Worm (Caenorhabditis elegans) whole organism, L4 larva: ENCODE data around the gene meg-1.
A peak's percentile ranks its signal among the peaks of the same experiment; 100 is the strongest.

Source experiments
- F10B5.3 ChIP-seq: sonication (generic microtip); optimal IDR thresholded peaks from 2 replicates; lab custom pipeline; 2016; ENCODE audit warnings: mild to moderate bottlenecking, missing genetic modification characterization, missing compliant biosample characterization
- F44E2.7 ChIP-seq: fragments of 200-800 bp; sonication (Bioruptor generic); IDR thresholded peaks from 2 replicates; pipeline ENCODE4 v2.1.2; 2022; ENCODE audit warnings: missing genetic modification characterization, missing compliant biosample characterization
- F49E8.2 ChIP-seq: sonication (generic microtip); optimal IDR thresholded peaks from 2 replicates; lab custom pipeline; 2016; ENCODE audit warnings: missing compliant biosample characterization, mild to moderate bottlenecking, missing genetic modification characterization, borderline replicate concordance
- Y5F2A.4 ChIP-seq: fragments of 200-800 bp; sonication (Bioruptor generic); optimal IDR thresholded peaks from 2 replicates; lab custom pipeline; 2018; ENCODE audit warnings: mild to moderate bottlenecking, missing genetic modification characterization, missing compliant biosample characterization
- Y75B8A.6 ChIP-seq: fragments of 200-800 bp; sonication (Bioruptor generic); IDR thresholded peaks from 2 replicates; pipeline ENCODE4 v1.3.6; 2022; ENCODE audit warnings: missing genetic modification reagents, missing genetic modification characterization, missing compliant biosample characterization
- aha-1 ChIP-seq: fragments of 150-350 bp; peaks from one replicate; lab custom pipeline; 2014; ENCODE audit warnings: missing biosample characterization, missing genetic modification characterization
- aly-2 ChIP-seq: sonication (generic microtip); optimal IDR thresholded peaks from 2 replicates; lab custom pipeline; 2018; ENCODE audit warnings: missing biosample characterization, missing genetic modification characterization
- attf-4 ChIP-seq: sonication (generic microtip); optimal IDR thresholded peaks from 3 replicates; lab custom pipeline; 2017; ENCODE audit warnings: missing biosample characterization, missing genetic modification characterization
- ceh-44 ChIP-seq: fragments of 200-800 bp; sonication (Bioruptor generic); IDR thresholded peaks from 2 replicates; pipeline ENCODE4 v1.3.6; 2022; ENCODE audit warnings: missing genetic modification reagents, missing genetic modification characterization, missing compliant biosample characterization
- ces-1 ChIP-seq: fragments of 150-350 bp; sonication (generic microtip); optimal IDR thresholded peaks from 4 replicates; lab custom pipeline; 2014; ENCODE audit warnings: missing biosample characterization, missing genetic modification reagents, missing genetic modification characterization
- cey-2 ChIP-seq: sonication (generic microtip); optimal IDR thresholded peaks from 3 replicates; lab custom pipeline; 2017; ENCODE audit warnings: missing genetic modification characterization, mild to moderate bottlenecking, missing compliant biosample characterization, antibody characterized with exemption, borderline replicate concordance; ENCODE audit not compliant: insufficient read depth
- daf-12 ChIP-seq: fragments of 150-350 bp; optimal IDR thresholded peaks from 2 replicates; lab custom pipeline; 2014; ENCODE audit warnings: missing biosample characterization, missing genetic modification reagents, missing genetic modification characterization
- daf-16 ChIP-seq, 3 experiments: sonication (generic microtip); optimal IDR thresholded peaks; 2 replicates each; lab custom pipeline; 2016 to 2017; ENCODE audit warnings: missing genetic modification characterization in 3 of 3, missing genetic modification reagents in 3 of 3, mild to moderate bottlenecking in 2 of 3, missing compliant biosample characterization in 2 of 3, missing biosample characterization in 1 of 3, moderate library complexity in 1 of 3
- daf-8 ChIP-seq: fragments of 200-800 bp; sonication (Bioruptor generic); IDR thresholded peaks from 2 replicates; pipeline ENCODE4 v1.3.6; 2022; ENCODE audit warnings: missing genetic modification characterization, missing compliant biosample characterization
- dmd-6 ChIP-seq: fragments of 200-800 bp; sonication (Bioruptor generic); IDR thresholded peaks from 2 replicates; pipeline ENCODE4 v1.3.6; 2022; ENCODE audit warnings: missing genetic modification reagents, missing genetic modification characterization, missing compliant biosample characterization
- dpl-1 ChIP-seq: fragments of 150-350 bp; optimal IDR thresholded peaks from 2 replicates; lab custom pipeline; 2014; ENCODE audit warnings: missing biosample characterization, missing genetic modification reagents, missing genetic modification characterization
- dve-1 ChIP-seq: sonication (generic microtip); optimal IDR thresholded peaks from 2 replicates; lab custom pipeline; 2017; ENCODE audit warnings: antibody characterized with exemption, mild to moderate bottlenecking, missing genetic modification characterization, missing compliant biosample characterization; ENCODE audit not compliant: insufficient read depth
- egl-27 ChIP-seq: sonication (generic microtip); optimal IDR thresholded peaks from 3 replicates; lab custom pipeline; 2017; ENCODE audit warnings: missing biosample characterization, missing genetic modification reagents, missing genetic modification characterization
- gei-8 ChIP-seq: fragments of 200-800 bp; sonication (Bioruptor generic); optimal IDR thresholded peaks from 2 replicates; lab custom pipeline; 2018; ENCODE audit warnings: mild to moderate bottlenecking, missing genetic modification characterization, missing compliant biosample characterization
- hlh-30 ChIP-seq: sonication (generic microtip); optimal IDR thresholded peaks from 2 replicates; lab custom pipeline; 2017; ENCODE audit warnings: antibody characterized with exemption, mild to moderate bottlenecking, missing genetic modification characterization, missing compliant biosample characterization; ENCODE audit not compliant: insufficient read depth
- jun-1 ChIP-seq: fragments of 150-350 bp; optimal IDR thresholded peaks from 2 replicates; lab custom pipeline; 2014; ENCODE audit warnings: missing biosample characterization, missing genetic modification reagents, missing genetic modification characterization
- lin-15B ChIP-seq: fragments of 150-350 bp; sonication (generic microtip); optimal IDR thresholded peaks from 3 replicates; lab custom pipeline; 2014; ENCODE audit warnings: missing biosample characterization, missing genetic modification characterization
- madf-9 ChIP-seq: fragments of 200-800 bp; sonication (Bioruptor generic); conservative IDR thresholded peaks from 2 replicates; pipeline ENCODE4 v1.3.6; 2022; ENCODE audit warnings: missing genetic modification reagents, missing genetic modification characterization, missing compliant biosample characterization
- mdt-29 ChIP-seq: fragments of 200-800 bp; sonication (Bioruptor generic); IDR thresholded peaks from 2 replicates; pipeline ENCODE4 v1.3.6; 2022; ENCODE audit warnings: missing genetic modification reagents, missing genetic modification characterization, missing compliant biosample characterization
- mep-1 ChIP-seq: fragments of 150-350 bp; sonication (generic microtip); optimal IDR thresholded peaks from 3 replicates; lab custom pipeline; 2014; ENCODE audit warnings: missing biosample characterization, missing genetic modification characterization
- nhr-102 ChIP-seq: sonication (generic microtip); optimal IDR thresholded peaks from 2 replicates; lab custom pipeline; 2016; ENCODE audit warnings: mild to moderate bottlenecking, missing genetic modification characterization, moderate library complexity, missing compliant biosample characterization
- nhr-28 ChIP-seq: fragments of 150-350 bp; optimal IDR thresholded peaks from 2 replicates; lab custom pipeline; 2014; ENCODE audit warnings: missing biosample characterization, missing genetic modification characterization
- nhr-41 ChIP-seq: fragments of 200-800 bp; sonication (Bioruptor generic); IDR thresholded peaks from 2 replicates; pipeline ENCODE4 v1.3.6; 2022; ENCODE audit warnings: missing genetic modification reagents, missing genetic modification characterization, missing compliant biosample characterization
- nhr-42 ChIP-seq: fragments of 200-800 bp; sonication (Bioruptor generic); IDR thresholded peaks from 2 replicates; pipeline ENCODE4 v1.3.6; 2022; ENCODE audit warnings: missing genetic modification characterization, missing compliant biosample characterization
- nhr-48 ChIP-seq: sonication (generic microtip); optimal IDR thresholded peaks from 2 replicates; lab custom pipeline; 2016; ENCODE audit warnings: mild to moderate bottlenecking, missing genetic modification characterization, missing compliant biosample characterization
- nhr-77 ChIP-seq: fragments of 150-350 bp; optimal IDR thresholded peaks from 2 replicates; lab custom pipeline; 2014; ENCODE audit warnings: missing biosample characterization, missing genetic modification characterization
- php-3 ChIP-seq: fragments of 200-800 bp; sonication (Bioruptor generic); IDR thresholded peaks from 2 replicates; pipeline ENCODE4 v1.3.6; 2022; ENCODE audit warnings: missing genetic modification reagents, missing genetic modification characterization, missing compliant biosample characterization
- pqm-1 ChIP-seq: sonication (generic microtip); optimal IDR thresholded peaks from 2 replicates; lab custom pipeline; 2017; ENCODE audit warnings: missing biosample characterization, missing genetic modification characterization
- snpc-1.2 ChIP-seq: fragments of 200-800 bp; sonication (Bioruptor generic); IDR thresholded peaks from 2 replicates; pipeline ENCODE4 v1.3.6; 2022; ENCODE audit warnings: missing genetic modification reagents, missing genetic modification characterization, missing compliant biosample characterization
- spr-1 ChIP-seq: sonication (generic microtip); optimal IDR thresholded peaks from 2 replicates; lab custom pipeline; 2016; ENCODE audit warnings: mild to moderate bottlenecking, missing genetic modification characterization, missing compliant biosample characterization
- tag-97 ChIP-seq: fragments of 200-800 bp; sonication (Bioruptor generic); IDR thresholded peaks from 2 replicates; pipeline ENCODE4 v1.3.6; 2022; ENCODE audit warnings: missing genetic modification characterization, missing compliant biosample characterization
- tra-1 ChIP-seq: fragments of 200-800 bp; sonication (Bioruptor generic); IDR thresholded peaks from 2 replicates; pipeline ENCODE4 v1.3.6; 2022; ENCODE audit warnings: missing genetic modification reagents, missing genetic modification characterization, missing compliant biosample characterization
- unc-39 ChIP-seq: sonication (generic microtip); optimal IDR thresholded peaks from 2 replicates; lab custom pipeline; 2017; ENCODE audit warnings: missing biosample characterization, missing genetic modification characterization
- vab-7 ChIP-seq: fragments of 200-800 bp; sonication (Bioruptor generic); IDR thresholded peaks from 2 replicates; pipeline ENCODE4 v1.3.6; 2022; ENCODE audit warnings: missing genetic modification reagents, missing genetic modification characterization, missing compliant biosample characterization
- zag-1 ChIP-seq: fragments of 150-350 bp; optimal IDR thresholded peaks from 2 replicates; lab custom pipeline; 2014; ENCODE audit warnings: missing biosample characterization, missing genetic modification characterization
- zip-2 ChIP-seq: fragments of 150-350 bp; optimal IDR thresholded peaks from 2 replicates; lab custom pipeline; 2014; ENCODE audit warnings: missing biosample characterization, missing genetic modification characterization
- ztf-11 ChIP-seq: fragments of 150-350 bp; optimal IDR thresholded peaks from 2 replicates; lab custom pipeline; 2014; ENCODE audit warnings: missing biosample characterization, missing genetic modification characterization

meg-1 gene

ce11 chrX:13963203-13963602 lies 33.8 kb upstream of the meg-1 start, which contains the start of gene F48F7.3:
TSS of gene F48F7.3 (plus strand) at chrX:13963503.
- TF ChIP-seq mdt-29 (no peak), lin-15B (tag; lab: Kevin White, UChicago) (no peak), vab-7 (GFP tag; lab: Robert Waterston, UW) (no peak), aly-2 (tag; lab: Kevin White, UChicago) (no peak), jun-1 (no peak), zip-2 (no peak), dpl-1 (GFP tag; lab: Kevin White, UChicago) (no peak), nhr-77 (no peak), spr-1 (tag; lab: Kevin White, UChicago) (no peak), pqm-1 (tag; lab: Kevin White, UChicago) (no peak), tra-1 (GFP tag; lab: Robert Waterston, UW) (no peak), nhr-41 (GFP tag; lab: Robert Waterston, UW) (no peak), egl-27 (no peak), madf-9 (GFP tag; lab: Robert Waterston, UW) (no peak)
- TF ChIP-seq, all 104 proteins: peak for 0

- no peak for TF ChIP-seq daf-12 (tag; lab: Kevin White, UChicago)
- no peak for TF ChIP-seq ces-1
- no peak for TF ChIP-seq zag-1 (tag; lab: Kevin White, UChicago)
- TF ChIP-seq nhr-48 (tag; lab: Kevin White, UChicago): no peak
- no peak for TF ChIP-seq egl-27
- no peak for TF ChIP-seq daf-8 (GFP tag; lab: Robert Waterston, UW)
- no peak for TF ChIP-seq nhr-102 (tag; lab: Kevin White, UChicago)
- TF ChIP-seq mdt-29: no peak
- no peak for TF ChIP-seq nhr-28
- no peak for TF ChIP-seq unc-39 (tag; lab: Kevin White, UChicago)
These were observed 30.4 kb upstream of the meg-1 start, which contains the start of gene syx-2 for ce11 chrX:13959849-13960248. TSS of gene syx-2 (plus strand) at chrX:13960149.

- TF ChIP-seq Y5F2A.4: no peak
- TF ChIP-seq ceh-44 (GFP tag; lab: Robert Waterston, UW): no peak
- TF ChIP-seq F10B5.3: no peak
- no peak for TF ChIP-seq cey-2 (tag; lab: Kevin White, UChicago)
- TF ChIP-seq pqm-1 (tag; lab: Kevin White, UChicago): peak; percentile 55
- 0 out of 2 replicates have a peak, but pooled peaks have one; percentile 29 for TF ChIP-seq php-3
- no peak for TF ChIP-seq Y75B8A.6 (GFP tag; lab: Robert Waterston, UW)
- TF ChIP-seq dmd-6: no peak; the same call in 1 of the 2 replicates
- TF ChIP-seq daf-16 (GFP tag; optimal IDR thresholded peaks at IDR 0.05; lab: Kevin White, UChicago): no peak
- peak; percentile 29 for TF ChIP-seq daf-16 (tag; optimal IDR thresholded peaks at IDR 0.05; lab: Kevin White, UChicago)
- TF ChIP-seq snpc-1.2: no peak
- TF ChIP-seq nhr-42: no peak
- peak; percentile 22 for TF ChIP-seq hlh-30
- TF ChIP-seq nhr-102 (tag; lab: Kevin White, UChicago): no peak
- TF ChIP-seq attf-4 (tag; lab: Kevin White, UChicago): no peak
- no peak for TF ChIP-seq F49E8.2
- TF ChIP-seq tag-97 (GFP tag; lab: Robert Waterston, UW): no peak
- no peak for TF ChIP-seq ztf-11 (tag; lab: Kevin White, UChicago)
- TF ChIP-seq dve-1: peak; percentile 17
- peak; percentile 12 for TF ChIP-seq nhr-28
- no peak for TF ChIP-seq aha-1 (tag; lab: Kevin White, UChicago)
- no peak for TF ChIP-seq gei-8 (GFP tag; lab: Kevin White, UChicago)
- TF ChIP-seq F44E2.7: no peak
- peak; percentile 17 for TF ChIP-seq mep-1 (tag; lab: Kevin White, UChicago)
- TF ChIP-seq aly-2 (tag; lab: Kevin White, UChicago): no peak
These were observed 29.9 kb upstream of the meg-1 start for ce11 chrX:13959383-13959782.
